Worm (Caenorhabditis elegans) whole organism, young adult: ENCODE measurements around the gene F55A11.11.

Experiments used
- F33H1.4 ChIP-seq: fragments of 200-800 bp; sonication (Bioruptor generic); IDR thresholded peaks from 2 replicates; pipeline ENCODE4 v1.3.6; 2022; ENCODE audit warnings: missing genetic modification reagents, missing genetic modification characterization, missing compliant biosample characterization
- K11D2.4 ChIP-seq: fragments of 200-800 bp; sonication (Bioruptor generic); IDR thresholded peaks from 2 replicates; pipeline ENCODE4 v1.3.6; 2022; ENCODE audit warnings: missing genetic modification reagents, missing genetic modification characterization, missing compliant biosample characterization
- ZK185.1 ChIP-seq: sonication (generic microtip); optimal IDR thresholded peaks from 2 replicates; lab custom pipeline; 2016; ENCODE audit warnings: mild to moderate bottlenecking, missing genetic modification characterization, missing compliant biosample characterization; ENCODE audit not compliant: poor library complexity, severe bottlenecking
- ama-1 ChIP-seq, 3 experiments: fragments of 150-350 bp in 1 of 3; sonication (generic microtip) in 2 of 3; optimal IDR thresholded peaks; 2 replicates each; lab custom pipeline; 2014 to 2018; ENCODE audit warnings: missing biosample characterization in 2 of 3, missing genetic modification characterization in 2 of 3, missing genetic modification reagents in 2 of 3
- ceh-40 ChIP-seq: fragments of 200-800 bp; sonication (Bioruptor generic); IDR thresholded peaks from 2 replicates; pipeline ENCODE4 v1.3.6; 2022; ENCODE audit warnings: missing genetic modification characterization, missing compliant biosample characterization
- ceh-79 ChIP-seq: sonication (generic microtip); optimal IDR thresholded peaks from 2 replicates; lab custom pipeline; 2017; ENCODE audit warnings: mild to moderate bottlenecking, missing genetic modification characterization, missing compliant biosample characterization
- nfya-1 ChIP-seq: sonication (generic microtip); optimal IDR thresholded peaks from 2 replicates; lab custom pipeline; 2017; ENCODE audit warnings: antibody characterized with exemption, missing compliant biosample characterization, missing genetic modification characterization, borderline replicate concordance; ENCODE audit not compliant: insufficient read depth
- nhr-90 ChIP-seq: sonication (generic microtip); optimal IDR thresholded peaks from 2 replicates; lab custom pipeline; 2016; ENCODE audit warnings: missing genotype, mild to moderate bottlenecking, missing genetic modification characterization, missing compliant biosample characterization
- snpc-1.1 ChIP-seq: sonication (generic microtip); optimal IDR thresholded peaks from 2 replicates; lab custom pipeline; 2017; ENCODE audit warnings: missing genetic modification characterization, mild to moderate bottlenecking, missing compliant biosample characterization, antibody characterized with exemption, moderate library complexity, missing genotype, missing genetic modification reagents; ENCODE audit not compliant: insufficient read depth
- unc-130 ChIP-seq: sonication (generic microtip); optimal IDR thresholded peaks from 2 replicates; lab custom pipeline; 2016; ENCODE audit warnings: missing genetic modification reagents, missing genetic modification characterization, missing compliant biosample characterization
- zim-3 ChIP-seq: sonication (generic microtip); optimal IDR thresholded peaks from 2 replicates; lab custom pipeline; 2017; ENCODE audit warnings: mild to moderate bottlenecking, missing genetic modification characterization, moderate library complexity, missing compliant biosample characterization

- TF ChIP-seq unc-130 (no peak), zim-3 (no peak), F33H1.4 (no peak), K11D2.4 (no peak), ceh-40 (GFP tag; lab: Robert Waterston, UW) (no peak), ama-1 (optimal IDR thresholded peaks at IDR 0.05; lab: Kevin White, UChicago) (no peak), ama-1 (GFP tag; optimal IDR thresholded peaks at IDR 0.05; lab: Kevin White, UChicago) (no peak), nhr-90 (no peak), snpc-1.1 (tag; lab: Kevin White, UChicago) (no peak), ZK185.1 (no peak), nfya-1 (tag; lab: Kevin White, UChicago) (no peak), ceh-79 (tag; lab: Kevin White, UChicago) (no peak)
Measured at ce11 chrV:11801076-11801849, 18.3 kb downstream of the F55A11.11 start.
